Worm (Caenorhabditis elegans) whole organism, L2 larva: Measurements from ENCODE around the gene srh-125.

ENCODE experiments used
- blmp-1 ChIP-seq: sonication (generic microtip); optimal IDR thresholded peaks from 2 replicates; lab custom pipeline; 2017; ENCODE audit warnings: missing genetic modification characterization, mild to moderate bottlenecking, missing compliant biosample characterization, antibody characterized with exemption, moderate library complexity; ENCODE audit not compliant: insufficient read depth
- ceh-82 ChIP-seq: fragments of 150-350 bp; optimal IDR thresholded peaks from 2 replicates; lab custom pipeline; 2014; ENCODE audit warnings: missing biosample characterization, missing genetic modification characterization
- mab-5 ChIP-seq: fragments of 150-350 bp; optimal IDR thresholded peaks from 2 replicates; lab custom pipeline; 2014; ENCODE audit warnings: missing biosample characterization, missing genetic modification characterization
- nhr-25 ChIP-seq: fragments of 150-350 bp; sonication (generic microtip); optimal IDR thresholded peaks from 3 replicates; lab custom pipeline; 2014; ENCODE audit warnings: missing biosample characterization, missing genetic modification characterization
- nhr-6 ChIP-seq: fragments of 150-350 bp; optimal IDR thresholded peaks from 2 replicates; lab custom pipeline; 2014; ENCODE audit warnings: missing biosample characterization, missing genetic modification characterization
- snpc-4 ChIP-seq: fragments of 150-350 bp; optimal IDR thresholded peaks from 2 replicates; lab custom pipeline; 2014; ENCODE audit warnings: missing biosample characterization, missing genetic modification characterization
- unc-55 ChIP-seq: fragments of 150-350 bp; sonication (generic microtip); optimal IDR thresholded peaks from 3 replicates; lab custom pipeline; 2014; ENCODE audit warnings: missing biosample characterization, missing genetic modification reagents, missing genetic modification characterization
- zag-1 ChIP-seq: fragments of 150-350 bp; optimal IDR thresholded peaks from 2 replicates; lab custom pipeline; 2014; ENCODE audit warnings: missing biosample characterization, missing genetic modification characterization

- no peak for TF ChIP-seq unc-55 (GFP tag; lab: Kevin White, UChicago)
- TF ChIP-seq blmp-1, result no peak
- no peak for TF ChIP-seq mab-5
- TF ChIP-seq nhr-25 (tag; lab: Kevin White, UChicago), result no peak
- no peak for TF ChIP-seq ceh-82 (tag; lab: Kevin White, UChicago)
- TF ChIP-seq zag-1, result no peak
- no peak for TF ChIP-seq nhr-6 (tag; lab: Kevin White, UChicago)
- TF ChIP-seq snpc-4 (tag; lab: Kevin White, UChicago), result no peak
Measured at ce11 chrV:7426594-7426993, 50.1 kb downstream of the srh-125 start, which contains the start of gene srw-68.
